Fruit fly (Drosophila melanogaster): ENCODE measurements around the gene CG8960.

Gene CG8960

dm6 chr3L:2164805-2165204 lies 32.0 kb upstream of the CG8960 start:
- TF ChIP-seq EcR (GFP tag; optimal IDR thresholded peaks at IDR 0.05) = no peak
- TF ChIP-seq psq (optimal IDR thresholded peaks at IDR 0.05) = no peak
- TF ChIP-seq pan (optimal IDR thresholded peaks at IDR 0.05) = no peak
- TF ChIP-seq CG8478 (optimal IDR thresholded peaks at IDR 0.05) = no peak
- no peak for TF ChIP-seq Dll (optimal IDR thresholded peaks at IDR 0.05)
- TF ChIP-seq usp (GFP tag; optimal IDR thresholded peaks at IDR 0.05) = no peak

dm6 chr3L:2166776-2167175 lies 30.0 kb upstream of the CG8960 start:
- TF ChIP-seq Dll (optimal IDR thresholded peaks at IDR 0.05) (no peak), CG8478 (optimal IDR thresholded peaks at IDR 0.05) (no peak), usp (GFP tag; optimal IDR thresholded peaks at IDR 0.05) (no peak), psq (optimal IDR thresholded peaks at IDR 0.05) (no peak), EcR (GFP tag; optimal IDR thresholded peaks at IDR 0.05) (no peak), pan (optimal IDR thresholded peaks at IDR 0.05) (no peak)

- TF ChIP-seq pan (optimal IDR thresholded peaks at IDR 0.05) (no peak), psq (optimal IDR thresholded peaks at IDR 0.05) (no peak), Dll (optimal IDR thresholded peaks at IDR 0.05) (no peak), EcR (GFP tag; optimal IDR thresholded peaks at IDR 0.05) (no peak)
These were observed 27.9 kb upstream of the CG8960 start, which contains the start of gene CG15879 for dm6 chr3L:2168954-2169353. TSS of gene CG15879 (minus strand) at chr3L:2169108.

dm6 chr3L:2170885-2171526 lies 25.8 kb upstream of the CG8960 start, which contains the start of gene CG5704:
TSS of gene CG5704 (minus strand) at chr3L:2170971.
- TF ChIP-seq pan (optimal IDR thresholded peaks at IDR 0.05) (no peak), psq (optimal IDR thresholded peaks at IDR 0.05) (no peak)

dm6 chr3L:2174232-2174631 lies 22.6 kb upstream of the CG8960 start, which contains the start of gene CG15820:
TSS of gene CG15820 (minus strand) at chr3L:2174332.
- no peak for TF ChIP-seq EcR (GFP tag; optimal IDR thresholded peaks at IDR 0.05)
- TF ChIP-seq pan (optimal IDR thresholded peaks at IDR 0.05) = no peak
- no peak for TF ChIP-seq usp (GFP tag; optimal IDR thresholded peaks at IDR 0.05)
- TF ChIP-seq psq (optimal IDR thresholded peaks at IDR 0.05) = no peak
- no peak for TF ChIP-seq CG8478 (optimal IDR thresholded peaks at IDR 0.05)
- no peak for TF ChIP-seq Dll (optimal IDR thresholded peaks at IDR 0.05)

dm6 chr3L:2185630-2186029 lies 11.2 kb upstream of the CG8960 start, which contains the start of gene CG13810:
TSS of gene CG13810 (plus strand) at chr3L:2185930.
- TF ChIP-seq usp (GFP tag; optimal IDR thresholded peaks at IDR 0.05) (no peak), CG8478 (optimal IDR thresholded peaks at IDR 0.05) (no peak), EcR (GFP tag; optimal IDR thresholded peaks at IDR 0.05) (no peak), Dll (optimal IDR thresholded peaks at IDR 0.05) (no peak), pan (optimal IDR thresholded peaks at IDR 0.05) (no peak), psq (optimal IDR thresholded peaks at IDR 0.05) (no peak)

- no peak for TF ChIP-seq usp (GFP tag; optimal IDR thresholded peaks at IDR 0.05)
- TF ChIP-seq pan (optimal IDR thresholded peaks at IDR 0.05) = no peak
- TF ChIP-seq CG8478 (optimal IDR thresholded peaks at IDR 0.05) = no peak
- no peak for TF ChIP-seq Dll (optimal IDR thresholded peaks at IDR 0.05)
- no peak for TF ChIP-seq EcR (GFP tag; optimal IDR thresholded peaks at IDR 0.05)
- TF ChIP-seq psq (optimal IDR thresholded peaks at IDR 0.05) = no peak
These were observed 5.3 kb upstream of the CG8960 start for dm6 chr3L:2191512-2191911.

dm6 chr3L:2191994-2192450 lies 4.8 kb upstream of the CG8960 start, which contains the start of gene CG5707:
TSS of gene CG5707 (minus strand) at chr3L:2192221.
- TF ChIP-seq EcR (GFP tag; optimal IDR thresholded peaks at IDR 0.05) (no peak), Dll (optimal IDR thresholded peaks at IDR 0.05) (no peak), CG8478 (optimal IDR thresholded peaks at IDR 0.05) (no peak), usp (GFP tag; optimal IDR thresholded peaks at IDR 0.05) (no peak), psq (optimal IDR thresholded peaks at IDR 0.05) (no peak), pan (optimal IDR thresholded peaks at IDR 0.05) (no peak)

dm6 chr3L:2212403-2212802 lies 15.6 kb downstream of the CG8960 start, which contains the start of gene CG15878:
TSS of gene CG15878 (minus strand) at chr3L:2212503.
- no peak for TF ChIP-seq pan (optimal IDR thresholded peaks at IDR 0.05)
- TF ChIP-seq Dll (optimal IDR thresholded peaks at IDR 0.05) = no peak
- TF ChIP-seq usp (GFP tag; optimal IDR thresholded peaks at IDR 0.05) = no peak
- no peak for TF ChIP-seq EcR (GFP tag; optimal IDR thresholded peaks at IDR 0.05)
- TF ChIP-seq CG8478 (optimal IDR thresholded peaks at IDR 0.05) = no peak

- no peak for TF ChIP-seq psq (optimal IDR thresholded peaks at IDR 0.05)
- no peak for TF ChIP-seq EcR (GFP tag; optimal IDR thresholded peaks at IDR 0.05)
- TF ChIP-seq CG8478 (optimal IDR thresholded peaks at IDR 0.05) = no peak
- no peak for TF ChIP-seq pan (optimal IDR thresholded peaks at IDR 0.05)
- TF ChIP-seq Dll (optimal IDR thresholded peaks at IDR 0.05) = no peak
- no peak for TF ChIP-seq usp (GFP tag; optimal IDR thresholded peaks at IDR 0.05)
These were observed 31.8 kb downstream of the CG8960 start for dm6 chr3L:2228367-2229171.

- no peak for TF ChIP-seq pan (optimal IDR thresholded peaks at IDR 0.05)
- no peak for TF ChIP-seq usp (GFP tag; optimal IDR thresholded peaks at IDR 0.05)
- TF ChIP-seq EcR (GFP tag; optimal IDR thresholded peaks at IDR 0.05) = no peak
- TF ChIP-seq psq (optimal IDR thresholded peaks at IDR 0.05) = no peak
- TF ChIP-seq CG8478 (optimal IDR thresholded peaks at IDR 0.05) = no peak
- no peak for TF ChIP-seq Dll (optimal IDR thresholded peaks at IDR 0.05)
These were observed 32.4 kb downstream of the CG8960 start, which contains the start of gene Oseg2 for dm6 chr3L:2229172-2229696. TSS of gene Oseg2 (plus strand) at chr3L:2229646.

- TF ChIP-seq Dll (optimal IDR thresholded peaks at IDR 0.05) (no peak), psq (optimal IDR thresholded peaks at IDR 0.05) (no peak), CG8478 (optimal IDR thresholded peaks at IDR 0.05) (no peak), usp (GFP tag; optimal IDR thresholded peaks at IDR 0.05) (no peak), EcR (GFP tag; optimal IDR thresholded peaks at IDR 0.05) (no peak), pan (optimal IDR thresholded peaks at IDR 0.05) (no peak)
These were observed 40.2 kb downstream of the CG8960 start, which contains the start of gene CG9018 for dm6 chr3L:2237034-2237433. TSS of gene CG9018 (minus strand) at chr3L:2237076.
